Fruit fly (Drosophila melanogaster): ENCODE measurements around the gene CG14340.

The CG14340 gene

dm6 chr2L:1116661-1117322 is 4.1 kb downstream of the CG14340 start:
- no peak for TF ChIP-seq psq (optimal IDR thresholded peaks at IDR 0.05)
- TF ChIP-seq h (optimal IDR thresholded peaks at IDR 0.05), result peak; percentile 3

- TF ChIP-seq Myc (optimal IDR thresholded peaks at IDR 0.05), result no peak
- no peak for TF ChIP-seq Sin3A (optimal IDR thresholded peaks at IDR 0.05)
- TF ChIP-seq h (optimal IDR thresholded peaks at IDR 0.05), result no peak
- TF ChIP-seq psq (optimal IDR thresholded peaks at IDR 0.05), result no peak
- TF ChIP-seq ttk (optimal IDR thresholded peaks at IDR 0.05), result no peak
- TF ChIP-seq insv (optimal IDR thresholded peaks at IDR 0.05), result no peak
Measured at dm6 chr2L:1118149-1118548, 5.4 kb downstream of the CG14340 start.

dm6 chr2L:1118880-1119809 is 6.4 kb downstream of the CG14340 start:
- TF ChIP-seq Sin3A (optimal IDR thresholded peaks at IDR 0.05) (no peak), psq (optimal IDR thresholded peaks at IDR 0.05) (no peak), insv (optimal IDR thresholded peaks at IDR 0.05) (no peak), h (optimal IDR thresholded peaks at IDR 0.05) (no peak), Myc (optimal IDR thresholded peaks at IDR 0.05) (no peak), ttk (optimal IDR thresholded peaks at IDR 0.05) (no peak)

- no peak for TF ChIP-seq insv (optimal IDR thresholded peaks at IDR 0.05)
- TF ChIP-seq Sin3A (optimal IDR thresholded peaks at IDR 0.05), result no peak
- no peak for TF ChIP-seq h (optimal IDR thresholded peaks at IDR 0.05)
- no peak for TF ChIP-seq Myc (optimal IDR thresholded peaks at IDR 0.05)
- TF ChIP-seq ttk (optimal IDR thresholded peaks at IDR 0.05), result no peak
- TF ChIP-seq psq (optimal IDR thresholded peaks at IDR 0.05), result no peak
Measured at dm6 chr2L:1120206-1120902, 7.6 kb downstream of the CG14340 start.

dm6 chr2L:1121942-1122710 is 9.4 kb downstream of the CG14340 start:
- no peak for TF ChIP-seq Sin3A (optimal IDR thresholded peaks at IDR 0.05)
- TF ChIP-seq psq (optimal IDR thresholded peaks at IDR 0.05), result no peak
- no peak for TF ChIP-seq ttk (optimal IDR thresholded peaks at IDR 0.05)
- no peak for TF ChIP-seq insv (optimal IDR thresholded peaks at IDR 0.05)
- TF ChIP-seq Myc (optimal IDR thresholded peaks at IDR 0.05), result no peak
- no peak for TF ChIP-seq h (optimal IDR thresholded peaks at IDR 0.05)

dm6 chr2L:1122711-1122960 is 9.9 kb downstream of the CG14340 start:
- TF ChIP-seq Sin3A (optimal IDR thresholded peaks at IDR 0.05) (no peak), ttk (optimal IDR thresholded peaks at IDR 0.05) (no peak), Myc (optimal IDR thresholded peaks at IDR 0.05) (no peak), insv (optimal IDR thresholded peaks at IDR 0.05) (no peak), psq (optimal IDR thresholded peaks at IDR 0.05) (no peak), h (optimal IDR thresholded peaks at IDR 0.05) (no peak)

- TF ChIP-seq Sin3A (optimal IDR thresholded peaks at IDR 0.05), result no peak
- TF ChIP-seq h (optimal IDR thresholded peaks at IDR 0.05), result no peak
- TF ChIP-seq Myc (optimal IDR thresholded peaks at IDR 0.05), result no peak
Measured at dm6 chr2L:1123078-1123818, 10.5 kb downstream of the CG14340 start.

dm6 chr2L:1124265-1124664 is 11.5 kb downstream of the CG14340 start:
- TF ChIP-seq Myc (optimal IDR thresholded peaks at IDR 0.05) (no peak), psq (optimal IDR thresholded peaks at IDR 0.05) (no peak), Sin3A (optimal IDR thresholded peaks at IDR 0.05) (no peak), ttk (optimal IDR thresholded peaks at IDR 0.05) (no peak), insv (optimal IDR thresholded peaks at IDR 0.05) (no peak), h (optimal IDR thresholded peaks at IDR 0.05) (no peak)

dm6 chr2L:1125437-1125836 is 12.7 kb downstream of the CG14340 start:
- TF ChIP-seq Myc (optimal IDR thresholded peaks at IDR 0.05) (no peak), insv (optimal IDR thresholded peaks at IDR 0.05) (no peak), h (optimal IDR thresholded peaks at IDR 0.05) (no peak), ttk (optimal IDR thresholded peaks at IDR 0.05) (no peak), Sin3A (optimal IDR thresholded peaks at IDR 0.05) (no peak), psq (optimal IDR thresholded peaks at IDR 0.05) (no peak)

dm6 chr2L:1126527-1126926 is 13.8 kb downstream of the CG14340 start:
- TF ChIP-seq Myc (optimal IDR thresholded peaks at IDR 0.05), result no peak
- TF ChIP-seq h (optimal IDR thresholded peaks at IDR 0.05), result no peak
- no peak for TF ChIP-seq Sin3A (optimal IDR thresholded peaks at IDR 0.05)
- no peak for TF ChIP-seq ttk (optimal IDR thresholded peaks at IDR 0.05)
- TF ChIP-seq psq (optimal IDR thresholded peaks at IDR 0.05), result no peak

dm6 chr2L:1127434-1128089 is 14.8 kb downstream of the CG14340 start:
- TF ChIP-seq psq (optimal IDR thresholded peaks at IDR 0.05) (no peak), ttk (optimal IDR thresholded peaks at IDR 0.05) (no peak), h (optimal IDR thresholded peaks at IDR 0.05) (no peak), insv (optimal IDR thresholded peaks at IDR 0.05) (no peak), Myc (optimal IDR thresholded peaks at IDR 0.05) (no peak), Sin3A (optimal IDR thresholded peaks at IDR 0.05) (no peak)

All from Kc167 (cell line).